Fruit fly (Drosophila melanogaster): Measurements from ENCODE around the gene CG34056.
"Not testable (repeated sequence)": the region's sequence is repeated elsewhere in the genome, so short reads cannot be mapped to it uniquely, and the experiment has no call there.

DNA sequence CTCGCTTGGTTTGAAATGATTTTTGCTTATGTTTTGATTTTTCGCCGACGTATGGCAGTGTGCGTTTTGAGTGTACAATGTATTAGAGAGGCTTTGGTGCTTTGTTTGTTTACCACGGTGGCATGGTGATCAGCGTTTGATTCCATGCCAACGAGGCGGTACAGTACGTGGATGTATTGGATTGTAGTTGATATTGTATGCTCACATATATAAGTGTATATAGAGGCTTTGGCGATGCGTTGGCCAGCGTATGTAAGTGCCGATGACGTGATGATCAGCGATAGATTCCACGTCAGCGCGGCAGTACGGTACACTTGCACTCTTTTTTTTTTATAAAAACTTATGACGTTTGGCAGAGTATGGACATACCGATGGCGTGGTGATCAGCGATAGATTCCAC is 30.7 kb upstream of the CG34056 start, which contains the start of gene CG12502:
- TF ChIP-seq CG13204 (GFP tag; optimal IDR thresholded peaks at IDR 0.05); Ets98B (GFP tag; IDR thresholded peaks at IDR 0.05); CG32121 (GFP tag; IDR thresholded peaks at IDR 0.05); CG15710 (tag; optimal IDR thresholded peaks at IDR 0.05); CG17806 (tag; optimal IDR thresholded peaks at IDR 0.05); gl (tag; optimal IDR thresholded peaks at IDR 0.05); Snoo (tag; optimal IDR thresholded peaks at IDR 0.05): not testable (repeated sequence)

Measured in whole organism, pupa.